Fruit fly (Drosophila melanogaster): ENCODE results near the gene mRpS22.

The mRpS22 gene

dm6 chr3R:27922673-27923175 is 6.0 kb downstream of the mRpS22 start, which contains the start of gene RpL4 (continued):
- peak; percentile 71 for TF ChIP-seq CG11504 (tag; optimal IDR thresholded peaks at IDR 0.05)
- TF ChIP-seq TFAM (GFP tag; optimal IDR thresholded peaks at IDR 0.05) = peak; percentile 31
- peak; percentile 60 for TF ChIP-seq CG12236 (GFP tag; optimal IDR thresholded peaks at IDR 0.05)
- TF ChIP-seq bigmax (GFP tag; optimal IDR thresholded peaks at IDR 0.05) = peak; percentile 87
- TF ChIP-seq vvl (GFP tag; IDR thresholded peaks at IDR 0.05) = peak; percentile 90
- peak; percentile 40 for TF ChIP-seq CG2712 (tag; optimal IDR thresholded peaks at IDR 0.05)
- peak; percentile 90 for TF ChIP-seq nom (GFP tag; optimal IDR thresholded peaks at IDR 0.05)
- TF ChIP-seq CrebB (tag; optimal IDR thresholded peaks at IDR 0.05) = peak; percentile 82
- TF ChIP-seq CG17829 (tag; optimal IDR thresholded peaks at IDR 0.05) = no peak
- no peak; the same call in 1 of the 2 replicates for TF ChIP-seq GATAe (GFP tag; conservative IDR thresholded peaks at IDR 0.05)
- TF ChIP-seq CG2889 (GFP tag; IDR thresholded peaks at IDR 0.05) = no peak
- peak; percentile 91 for TF ChIP-seq Rfx (GFP tag; IDR thresholded peaks at IDR 0.05)
- TF ChIP-seq kni (GFP tag; optimal IDR thresholded peaks at IDR 0.05) = peak; percentile 58
- no peak for TF ChIP-seq dan (GFP tag; IDR thresholded peaks at IDR 0.05)
- peak; percentile 51; the same call in 1 of the 2 replicates for TF ChIP-seq CG10321 (GFP tag; IDR thresholded peaks at IDR 0.05)
- TF ChIP-seq zfh1 (GFP tag; IDR thresholded peaks at IDR 0.05) = peak; percentile 91
- peak; percentile 48 for TF ChIP-seq Atf-2 (GFP tag; optimal IDR thresholded peaks at IDR 0.05)
- peak; percentile 39 for TF ChIP-seq zf30C (GFP tag; optimal IDR thresholded peaks at IDR 0.05)
- peak; percentile 76 for TF ChIP-seq CG5180 (GFP tag; optimal IDR thresholded peaks at IDR 0.05)
- TF ChIP-seq CG15479 (GFP tag; optimal IDR thresholded peaks at IDR 0.05) = peak; percentile 35
- peak; percentile 85 for TF ChIP-seq CG4707 (GFP tag; optimal IDR thresholded peaks at IDR 0.05)
- TF ChIP-seq knrl (GFP tag; IDR thresholded peaks at IDR 0.05; ENCODE audit: partially characterized antibody) = no peak
- TF ChIP-seq Xrp1 (GFP tag; IDR thresholded peaks at IDR 0.05) = no peak; the same call in 1 of the 2 replicates
- TF ChIP-seq CG3847 (GFP tag; IDR thresholded peaks at IDR 0.05) = peak; percentile 80
- TF ChIP-seq lov (optimal IDR thresholded peaks at IDR 0.05) = no peak
- TF ChIP-seq lov (GFP tag; IDR thresholded peaks at IDR 0.05) = peak; percentile 87
- peak; percentile 81 for TF ChIP-seq CG11398 (GFP tag; optimal IDR thresholded peaks at IDR 0.05)
- TF ChIP-seq caup (GFP tag; optimal IDR thresholded peaks at IDR 0.05; ENCODE audit: severe bottlenecking) = peak; percentile 96
- TF ChIP-seq CG9609 (GFP tag; optimal IDR thresholded peaks at IDR 0.05) = peak; percentile 75
- peak; percentile 70; the same call in 2 of the 3 replicates for TF ChIP-seq so (GFP tag; IDR thresholded peaks at IDR 0.05)
- peak; percentile 78 for TF ChIP-seq Xbp1 (GFP tag; optimal IDR thresholded peaks at IDR 0.05)
- TF ChIP-seq Lim3 (GFP tag; IDR thresholded peaks at IDR 0.05) = no peak
- peak; percentile 74; the same call in 2 of the 3 replicates for TF ChIP-seq H15 (GFP tag; IDR thresholded peaks at IDR 0.05)
- peak; percentile 56 for TF ChIP-seq CG4820 (GFP tag; optimal IDR thresholded peaks at IDR 0.05)
- peak; percentile 79 for TF ChIP-seq dmrt11E (tag; optimal IDR thresholded peaks at IDR 0.05)
- no peak for TF ChIP-seq tap (tag; optimal IDR thresholded peaks at IDR 0.05)
- no peak for TF ChIP-seq tll (GFP tag; optimal IDR thresholded peaks at IDR 0.05)
- no peak for TF ChIP-seq Poxn (GFP tag; IDR thresholded peaks at IDR 0.05)
- TF ChIP-seq Sin3A (optimal IDR thresholded peaks at IDR 0.05) = no peak
- TF ChIP-seq hth (optimal IDR thresholded peaks at IDR 0.05) = no peak
- peak; percentile 93 for TF ChIP-seq Mes4 (GFP tag; optimal IDR thresholded peaks at IDR 0.05)
- TF ChIP-seq amos (GFP tag; IDR thresholded peaks at IDR 0.05; ENCODE audit: partially characterized antibody) = no peak
- TF ChIP-seq Abd-B (GFP tag; optimal IDR thresholded peaks at IDR 0.05) = no peak
- no peak; the same call in 1 of the 2 replicates for TF ChIP-seq CG13287 (GFP tag; IDR thresholded peaks at IDR 0.05; ENCODE audit: partially characterized antibody)
- TF ChIP-seq CG10462 (GFP tag; optimal IDR thresholded peaks at IDR 0.05) = peak; percentile 48
- peak; percentile 76 for TF ChIP-seq lilli (GFP tag; optimal IDR thresholded peaks at IDR 0.05)
- TF ChIP-seq pros (GFP tag; optimal IDR thresholded peaks at IDR 0.05) = peak; percentile 25
- peak; percentile 60 for TF ChIP-seq Dip3 (GFP tag; optimal IDR thresholded peaks at IDR 0.05)
- peak; percentile 69 for TF ChIP-seq gsb-n (tag; optimal IDR thresholded peaks at IDR 0.05)
- peak; percentile 67; the same call in 1 of the 2 replicates for TF ChIP-seq sim (GFP tag; IDR thresholded peaks at IDR 0.05)
- TF ChIP-seq en (GFP tag; optimal IDR thresholded peaks at IDR 0.05) = peak; percentile 76

Measured in whole organism, embryonic.